Fruit fly (Drosophila melanogaster) whole organism, embryonic: Measurements from ENCODE around the gene Lrch.

Experiments used
- Ada2b ChIP-seq: fragments of 200-800 bp; sonication (Bioruptor generic); IDR thresholded peaks from 2 replicates; pipeline ENCODE4 v1.3.6; 2022; ENCODE audit warnings: missing biosample characterization, missing genetic modification characterization
- Awh ChIP-seq: fragments of 200-800 bp; sonication (Bioruptor generic); IDR thresholded peaks from 2 replicates; pipeline ENCODE4, ENCODE4 v1.3.6; 2022; ENCODE audit warnings: missing biosample characterization, missing genetic modification characterization
- CG10979 ChIP-seq: fragments of 200-800 bp; sonication (Bioruptor generic); optimal IDR thresholded peaks from 2 replicates; lab custom pipeline; 2018; ENCODE audit warnings: missing biosample characterization, mild to moderate bottlenecking, missing genetic modification characterization, moderate library complexity
- CG11398 ChIP-seq: fragments of 200-800 bp; sonication (Bioruptor generic); optimal IDR thresholded peaks from 2 replicates; lab custom pipeline; 2016; ENCODE audit warnings: missing biosample characterization, missing genetic modification characterization
- CG12104 ChIP-seq: fragments of 200-800 bp; sonication (Bioruptor generic); optimal IDR thresholded peaks from 3 replicates; lab custom pipeline; 2016; ENCODE audit warnings: missing biosample characterization, missing genetic modification characterization
- CG16779 ChIP-seq: fragments of 200-800 bp; sonication (Bioruptor generic); IDR thresholded peaks from 2 replicates; pipeline ENCODE4 v1.3.6; 2022; ENCODE audit warnings: missing biosample characterization, missing genetic modification characterization
- CG16863 ChIP-seq: fragments of 200-800 bp; sonication (Bioruptor generic); optimal IDR thresholded peaks from 3 replicates; lab custom pipeline; 2016; ENCODE audit warnings: missing biosample characterization, missing genetic modification characterization
- CG2202 ChIP-seq: fragments of 200-800 bp; sonication (Bioruptor generic); optimal IDR thresholded peaks from 2 replicates; lab custom pipeline; 2018; ENCODE audit warnings: missing biosample characterization, mild to moderate bottlenecking, missing genetic modification characterization
- CG2678 ChIP-seq: fragments of 200-800 bp; sonication (Bioruptor generic); optimal IDR thresholded peaks from 3 replicates; lab custom pipeline; 2019; ENCODE audit warnings: missing biosample characterization, mild to moderate bottlenecking, missing genetic modification characterization, moderate library complexity
- CG2712 ChIP-seq: fragments of 200-800 bp; optimal IDR thresholded peaks from 3 replicates; lab custom pipeline; 2019; ENCODE audit warnings: missing biosample characterization, mild to moderate bottlenecking, missing genetic modification characterization, moderate library complexity
- CG3065 ChIP-seq: fragments of 200-800 bp; sonication (Bioruptor generic); optimal IDR thresholded peaks from 2 replicates; lab custom pipeline; 2016; ENCODE audit warnings: missing biosample characterization, missing genetic modification characterization
- CG31388 ChIP-seq: fragments of 200-800 bp; sonication (Bioruptor generic); optimal IDR thresholded peaks from 2 replicates; lab custom pipeline; 2016; ENCODE audit warnings: missing biosample characterization, missing genetic modification characterization
- CG31441 ChIP-seq: fragments of 200-800 bp; sonication (Bioruptor generic); IDR thresholded peaks from 2 replicates; pipeline ENCODE4 v1.3.6; 2022; ENCODE audit warnings: missing biosample characterization, missing genetic modification characterization
- CG3163 ChIP-seq: fragments of 200-800 bp; sonication (Bioruptor generic); optimal IDR thresholded peaks from 3 replicates; lab custom pipeline; 2016; ENCODE audit warnings: missing biosample characterization, missing genetic modification characterization
- CG4424 ChIP-seq: fragments of 200-800 bp; sonication (Bioruptor generic); optimal IDR thresholded peaks from 3 replicates; lab custom pipeline; 2016; ENCODE audit warnings: missing biosample characterization, missing genetic modification characterization
- CG6175 ChIP-seq: fragments of 200-800 bp; sonication (Bioruptor generic); IDR thresholded peaks from 3 replicates; pipeline ENCODE4 v1.3.6; 2022; ENCODE audit warnings: missing biosample characterization, missing genetic modification characterization
- CG7372 ChIP-seq: fragments of 200-800 bp; sonication (Bioruptor generic); IDR thresholded peaks from 2 replicates; pipeline ENCODE4 v1.3.6; 2022; ENCODE audit warnings: missing biosample characterization, missing genetic modification characterization
- CG7786 ChIP-seq: fragments of 200-800 bp; sonication (Bioruptor generic); optimal IDR thresholded peaks from 2 replicates; lab custom pipeline; 2016; ENCODE audit warnings: missing biosample characterization, missing genetic modification characterization
- CG8765 ChIP-seq: fragments of 200-800 bp; sonication (Bioruptor generic); IDR thresholded peaks from 2 replicates; pipeline ENCODE4 v1.3.6; 2022; ENCODE audit warnings: missing biosample characterization, missing genetic modification characterization
- CG8924 ChIP-seq: fragments of 200-800 bp; optimal IDR thresholded peaks from 3 replicates; lab custom pipeline; 2019; ENCODE audit warnings: missing biosample characterization, mild to moderate bottlenecking, missing genetic modification characterization, moderate library complexity
- D19A ChIP-seq: fragments of 200-800 bp; optimal IDR thresholded peaks from 3 replicates; lab custom pipeline; 2019; ENCODE audit warnings: missing biosample characterization, mild to moderate bottlenecking, missing genetic modification characterization, moderate library complexity
- Drgx ChIP-seq: fragments of 200-800 bp; sonication (Bioruptor generic); IDR thresholded peaks from 2 replicates; pipeline ENCODE4 v1.3.6; 2022; ENCODE audit warnings: missing biosample characterization, missing genetic modification characterization
- H15 ChIP-seq: fragments of 200-800 bp; sonication (Bioruptor generic); IDR thresholded peaks from 3 replicates; pipeline ENCODE4 v1.3.6; 2022; ENCODE audit warnings: missing biosample characterization, missing genetic modification characterization
- HLH3B ChIP-seq: fragments of 200-800 bp; sonication (Bioruptor generic); IDR thresholded peaks from 2 replicates; pipeline ENCODE4 v1.3.6; 2022; ENCODE audit warnings: missing biosample characterization, missing genetic modification characterization
- HmgD ChIP-seq: fragments of 200-800 bp; sonication (Bioruptor generic); optimal IDR thresholded peaks from 3 replicates; lab custom pipeline; 2016; ENCODE audit warnings: missing biosample characterization, missing genetic modification characterization
- Hmx ChIP-seq: fragments of 200-800 bp; sonication (Bioruptor generic); optimal IDR thresholded peaks from 2 replicates; lab custom pipeline; 2016; ENCODE audit warnings: missing biosample characterization, missing genetic modification characterization
- Hr51 ChIP-seq, 2 experiments: fragments of 200-800 bp; sonication (Bioruptor generic); optimal IDR thresholded peaks; 2 replicates in 1 of 2; 3 replicates in 1 of 2; lab custom pipeline; 2016 to 2018; ENCODE audit warnings: missing biosample characterization in 2 of 2, missing genetic modification characterization in 2 of 2, mild to moderate bottlenecking in 1 of 2, moderate library complexity in 1 of 2
- Max ChIP-seq: fragments of 200-800 bp; sonication (Bioruptor generic); optimal IDR thresholded peaks from 2 replicates; lab custom pipeline; 2016; ENCODE audit warnings: missing biosample characterization, mild to moderate bottlenecking, missing genetic modification characterization
- Scr ChIP-seq: fragments of 200-800 bp; sonication (Bioruptor generic); IDR thresholded peaks from 2 replicates; pipeline ENCODE4 v1.3.6; 2022; ENCODE audit warnings: missing biosample characterization, missing genetic modification characterization; ENCODE audit not compliant: partially characterized antibody
- Six4 ChIP-seq: fragments of 200-800 bp; sonication (Bioruptor generic); optimal IDR thresholded peaks from 2 replicates; lab custom pipeline; 2016; ENCODE audit warnings: missing biosample characterization, missing genetic modification characterization
- amos ChIP-seq: fragments of 200-800 bp; sonication (Bioruptor generic); IDR thresholded peaks from 2 replicates; pipeline ENCODE4 v1.3.6; 2022; ENCODE audit warnings: missing biosample characterization, missing genetic modification characterization; ENCODE audit not compliant: partially characterized antibody
- chif ChIP-seq, 2 experiments: fragments of 200-800 bp; sonication (Bioruptor generic); optimal IDR thresholded peaks; 3 replicates each; lab custom pipeline; 2016; ENCODE audit warnings: missing biosample characterization in 2 of 2, missing genetic modification characterization in 2 of 2
- dati ChIP-seq: fragments of 200-800 bp; sonication (Bioruptor generic); IDR thresholded peaks from 2 replicates; pipeline ENCODE4 v1.3.6; 2022; ENCODE audit warnings: missing biosample characterization, missing genetic modification characterization
- dmrt11E ChIP-seq: fragments of 200-800 bp; sonication (Bioruptor generic); optimal IDR thresholded peaks from 3 replicates; lab custom pipeline; 2018; ENCODE audit warnings: missing biosample characterization, mild to moderate bottlenecking, missing genetic modification characterization, moderate library complexity
- dysf ChIP-seq: fragments of 200-800 bp; sonication (Bioruptor generic); IDR thresholded peaks from 3 replicates; pipeline ENCODE4 v1.3.6; 2022; ENCODE audit warnings: missing biosample characterization, missing genetic modification characterization
- ewg ChIP-seq: fragments of 200-800 bp; sonication (Bioruptor generic); optimal IDR thresholded peaks from 3 replicates; lab custom pipeline; 2017; ENCODE audit warnings: mild to moderate bottlenecking, missing biosample characterization, missing genetic modification reagents, missing genetic modification characterization
- ham ChIP-seq: fragments of 200-800 bp; sonication (Bioruptor generic); IDR thresholded peaks from 2 replicates; pipeline ENCODE4 v1.3.6; 2022; ENCODE audit warnings: missing biosample characterization, missing genetic modification characterization
- lab ChIP-seq: fragments of 200-800 bp; sonication (Bioruptor generic); optimal IDR thresholded peaks from 3 replicates; lab custom pipeline; 2017; ENCODE audit warnings: missing biosample characterization, missing genetic modification characterization, mild to moderate bottlenecking, moderate library complexity, missing genetic modification reagents
- lov ChIP-seq, 2 experiments: fragments of 200-800 bp in 1 of 2; fragments of >200 bp in 1 of 2; sonication (Bioruptor generic) in 1 of 2; IDR thresholded peaks in 1 of 2; optimal IDR thresholded peaks in 1 of 2; 2 replicates in 1 of 2; 3 replicates in 1 of 2; pipeline versions ENCODE4 v1.3.6 to Lab custom; 2017 to 2022; ENCODE audit warnings: missing biosample characterization in 1 of 2, missing genetic modification characterization in 1 of 2
- pho ChIP-seq: fragments of 200-800 bp; sonication (Bioruptor generic); optimal IDR thresholded peaks from 2 replicates; lab custom pipeline; 2016; ENCODE audit warnings: missing biosample characterization, missing genetic modification characterization
- prd ChIP-seq, 3 experiments: fragments of >200 bp in 2 of 3; fragments of 200-800 bp in 1 of 3; sonication (Bioruptor generic) in 1 of 3; optimal IDR thresholded peaks in 2 of 3; IDR thresholded peaks in 1 of 3; 2 replicates in 2 of 3; 3 replicates in 1 of 3; pipeline versions ENCODE4 v1.3.6 to Lab custom; 2017 to 2022; ENCODE audit warnings: missing biosample characterization in 1 of 3, missing genetic modification characterization in 1 of 3
- pum ChIP-seq: fragments of 200-800 bp; sonication (Bioruptor generic); optimal IDR thresholded peaks from 2 replicates; lab custom pipeline; 2016; ENCODE audit warnings: missing biosample characterization, missing genetic modification characterization
- salm ChIP-seq: fragments of 200-800 bp; sonication (Bioruptor generic); optimal IDR thresholded peaks from 2 replicates; lab custom pipeline; 2018; ENCODE audit warnings: missing biosample characterization, mild to moderate bottlenecking, missing genetic modification characterization
- sc ChIP-seq, 3 experiments: fragments of >200 bp in 2 of 3; fragments of 200-800 bp in 1 of 3; sonication (Bioruptor generic) in 1 of 3; optimal IDR thresholded peaks; 2 replicates in 2 of 3; 3 replicates in 1 of 3; lab custom pipeline; 2017; ENCODE audit warnings: mild to moderate bottlenecking in 1 of 3, missing biosample characterization in 1 of 3, missing genetic modification characterization in 1 of 3, missing genetic modification reagents in 1 of 3
- trh ChIP-seq: fragments of 200-800 bp; sonication (Bioruptor generic); optimal IDR thresholded peaks from 2 replicates; lab custom pipeline; 2016; ENCODE audit warnings: missing biosample characterization, missing genetic modification characterization
- unpg ChIP-seq: fragments of 200-800 bp; sonication (Bioruptor generic); optimal IDR thresholded peaks from 3 replicates; lab custom pipeline; 2018; ENCODE audit warnings: missing biosample characterization, mild to moderate bottlenecking, missing genetic modification characterization, moderate library complexity
- wdn ChIP-seq: fragments of 200-800 bp; sonication (Bioruptor generic); IDR thresholded peaks from 2 replicates; pipeline ENCODE4 v1.3.6; 2022; ENCODE audit warnings: missing biosample characterization, missing genetic modification characterization
- wor ChIP-seq: fragments of 200-800 bp; sonication (Bioruptor generic); IDR thresholded peaks from 2 replicates; pipeline ENCODE4 v1.3.6; 2022; ENCODE audit warnings: missing biosample characterization, missing genetic modification characterization
- zfh1 ChIP-seq: fragments of 200-800 bp; sonication (Bioruptor generic); IDR thresholded peaks from 3 replicates; pipeline ENCODE4 v1.3.6; 2022; ENCODE audit warnings: missing biosample characterization, missing genetic modification characterization

The Lrch gene

DNA sequence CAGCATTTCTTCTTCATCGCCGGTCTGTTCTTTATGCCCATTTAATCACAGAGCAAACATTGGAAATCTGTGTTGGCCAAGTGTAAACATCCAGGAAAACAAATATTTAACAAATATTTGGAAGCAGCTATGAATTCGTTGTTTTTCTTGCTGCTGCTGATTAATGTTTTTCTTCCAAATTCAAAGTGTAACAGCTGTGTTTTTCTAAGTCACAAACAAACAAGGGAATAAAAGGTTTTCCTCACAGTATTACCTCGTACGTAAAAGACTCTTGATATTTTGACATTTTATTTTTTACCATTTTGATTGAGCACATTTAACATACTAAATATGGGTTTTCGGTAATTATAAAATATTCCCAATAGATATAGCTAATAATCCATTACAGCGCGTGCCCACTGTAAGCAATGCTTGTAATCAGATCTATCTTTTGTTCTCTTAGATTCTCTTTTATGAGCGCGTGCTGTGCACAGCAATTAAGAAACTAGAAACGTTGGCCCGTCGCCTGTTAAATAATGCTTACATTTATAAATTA, 5.1 kb downstream of the Lrch start (continued):
- TF ChIP-seq CG10979 (tag; lab: Kevin White, UChicago) (peak; percentile 94), dysf (GFP tag; lab: Robert Waterston, UW) (peak; percentile 94), Drgx (GFP tag; lab: Robert Waterston, UW) (peak; percentile 89), Ada2b (GFP tag; lab: Robert Waterston, UW) (peak; percentile 89), CG11398 (GFP tag; lab: Kevin White, UChicago) (peak; percentile 83), CG6175 (GFP tag; lab: Robert Waterston, UW) (peak; percentile 78; the same call in 2 of the 3 replicates), unpg (GFP tag; lab: Kevin White, UChicago) (peak; percentile 96), amos (no peak), CG4424 (GFP tag; lab: Kevin White, UChicago) (peak; percentile 93), CG8924 (tag; lab: Kevin White, UChicago) (peak; percentile 95), CG31441 (peak; percentile 96), CG2678 (tag; lab: Kevin White, UChicago) (peak; percentile 98), CG8765 (peak; percentile 87; the same call in 1 of the 2 replicates), HLH3B (GFP tag; lab: Robert Waterston, UW) (peak; percentile 92), HmgD (peak; percentile 67), pum (peak; percentile 93), pho (GFP tag; lab: Kevin White, UChicago) (peak; percentile 94), zfh1 (peak; percentile 95), CG31388 (GFP tag; lab: Kevin White, UChicago) (peak; percentile 94), CG7786 (GFP tag; lab: Kevin White, UChicago) (peak; percentile 91), Hmx (GFP tag; lab: Kevin White, UChicago) (peak; percentile 57), CG2202 (tag; lab: Kevin White, UChicago) (peak; percentile 92), CG3163 (GFP tag; lab: Kevin White, UChicago) (peak; percentile 78), CG12104 (GFP tag; lab: Kevin White, UChicago) (peak; percentile 99), ewg (GFP tag; lab: Kevin White, UChicago) (peak; percentile 78), chif (GFP tag; optimal IDR thresholded peaks at IDR 0.05; lab: Kevin White, UChicago) (peak; percentile 92 to 95), H15 (peak; percentile 90), ham (peak; percentile 74; the same call in 1 of the 2 replicates), Six4 (GFP tag; lab: Kevin White, UChicago) (peak; percentile 97), trh (GFP tag; lab: Kevin White, UChicago) (peak; percentile 99), dati (peak; percentile 74), prd (optimal IDR thresholded peaks at IDR 0.05; lab: Kevin White, UChicago) (no peak), prd (GFP tag; IDR thresholded peaks at IDR 0.05; lab: Robert Waterston, UW) (peak; percentile 97), dmrt11E (peak; percentile 94), lov (optimal IDR thresholded peaks at IDR 0.05; lab: Kevin White, UChicago) (no peak), lov (GFP tag; IDR thresholded peaks at IDR 0.05; lab: Robert Waterston, UW) (peak; percentile 96), CG3065 (GFP tag; lab: Kevin White, UChicago) (peak; percentile 96), CG16779 (GFP tag; lab: Robert Waterston, UW) (peak; percentile 85), Max (GFP tag; lab: Kevin White, UChicago) (peak; percentile 99), D19A (tag; lab: Kevin White, UChicago) (peak; percentile 91), salm (peak; percentile 86), CG7372 (peak; percentile 93), Hr51 (GFP tag; optimal IDR thresholded peaks at IDR 0.05; lab: Kevin White, UChicago) (peak; percentile 93 to 96), wor (peak; percentile 86), CG2712 (peak; percentile 96), lab (GFP tag; lab: Kevin White, UChicago) (peak; percentile 99), Scr (GFP tag; lab: Robert Waterston, UW) (no peak), Awh (GFP tag; lab: Robert Waterston, UW) (peak; percentile 98), CG16863 (peak; percentile 92), wdn (GFP tag; lab: Robert Waterston, UW) (peak; percentile 95), sc (optimal IDR thresholded peaks at IDR 0.05; lab: Kevin White, UChicago) (no peak), sc (GFP tag; optimal IDR thresholded peaks at IDR 0.05; lab: Kevin White, UChicago) (peak; percentile 87)
